Fruit fly (Drosophila melanogaster): ENCODE results near the gene Drak.
A peak's percentile ranks its signal among the peaks of the same experiment; 100 is the strongest.

DNA sequence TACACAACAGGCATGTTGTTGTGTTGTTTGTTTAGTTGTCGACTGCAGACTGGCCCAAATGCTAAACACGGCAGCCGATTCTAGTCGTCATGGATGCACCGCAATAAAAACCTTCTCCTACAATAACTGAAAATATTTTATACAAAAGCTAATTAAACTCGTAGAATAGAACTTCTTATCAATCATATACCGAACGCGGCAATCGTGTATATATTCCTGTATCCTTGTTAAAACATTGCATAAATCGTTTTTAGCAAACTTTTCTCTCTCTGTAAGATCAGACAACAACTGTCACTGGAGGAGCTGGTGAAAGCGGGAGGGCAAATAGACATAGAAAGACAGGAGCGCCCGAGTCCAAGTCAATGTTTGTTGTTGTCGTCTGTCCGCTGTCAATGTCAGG, 55.8 kb downstream of the Drak start:
- TF ChIP-seq CG4496 (GFP tag; IDR thresholded peaks at IDR 0.05) = peak; percentile 71; the same call in 2 of the 3 replicates
- no peak for TF ChIP-seq CG10348 (GFP tag; IDR thresholded peaks at IDR 0.05)
- peak; percentile 86 for TF ChIP-seq CG8301 (tag; optimal IDR thresholded peaks at IDR 0.05)
- TF ChIP-seq Pif1B (GFP tag; optimal IDR thresholded peaks at IDR 0.05) = peak; percentile 62
- no peak for TF ChIP-seq CG13204 (GFP tag; optimal IDR thresholded peaks at IDR 0.05)
- peak; percentile 58; the same call in 1 of the 2 replicates for TF ChIP-seq CG12605 (GFP tag; IDR thresholded peaks at IDR 0.05)
- peak; percentile 16 for TF ChIP-seq CG15710 (tag; optimal IDR thresholded peaks at IDR 0.05)
- TF ChIP-seq EcR (GFP tag; optimal IDR thresholded peaks at IDR 0.05) = no peak
- TF ChIP-seq CG34367 (tag; optimal IDR thresholded peaks at IDR 0.05) = peak; percentile 19
- peak; percentile 63; the same call in 2 of the 3 replicates for TF ChIP-seq fd96Ca (GFP tag; IDR thresholded peaks at IDR 0.05)
- peak; percentile 89 for TF ChIP-seq CG14655 (GFP tag; optimal IDR thresholded peaks at IDR 0.05)
- peak; percentile 72 for TF ChIP-seq Pif1A (GFP tag; optimal IDR thresholded peaks at IDR 0.05)
- peak; percentile 31 for TF ChIP-seq CG17806 (tag; optimal IDR thresholded peaks at IDR 0.05)
- TF ChIP-seq rn (GFP tag; IDR thresholded peaks at IDR 0.05) = no peak
